Fruit fly (Drosophila melanogaster) whole organism, wandering third instar larva: ENCODE measurements around the gene CG15547.

Experiments used
- OdsH ChIP-seq: fragments of 200-800 bp; sonication (Bioruptor generic); optimal IDR thresholded peaks from 2 replicates; lab custom pipeline; 2016; ENCODE audit warnings: missing biosample characterization, mild to moderate bottlenecking, missing genetic modification characterization
- Sp1 ChIP-seq: fragments of 200-800 bp; sonication (Bioruptor generic); optimal IDR thresholded peaks from 3 replicates; lab custom pipeline; 2019; ENCODE audit warnings: missing biosample characterization, mild to moderate bottlenecking, missing genetic modification characterization, moderate library complexity

dm6 chr3R:30918872-30919271 lies 35.6 kb upstream of the CG15547 start:
- TF ChIP-seq Sp1 (GFP tag; lab: Kevin White, UChicago): no peak
- no peak for TF ChIP-seq OdsH (GFP tag; lab: Kevin White, UChicago)
